Worm (Caenorhabditis elegans) whole organism, early embryonic: ENCODE measurements around the gene R11E3.19.

Experiments used
- B0310.2 ChIP-seq: sonication (generic microtip); optimal IDR thresholded peaks from 2 replicates; lab custom pipeline; 2016; ENCODE audit warnings: mild to moderate bottlenecking, missing genetic modification characterization, missing compliant biosample characterization
- ama-1 ChIP-seq: fragments of 150-350 bp; optimal IDR thresholded peaks from 2 replicates; lab custom pipeline; 2014
- ceh-13 ChIP-seq: fragments of 200-800 bp; sonication (Bioruptor generic); optimal IDR thresholded peaks from 2 replicates; lab custom pipeline; 2018; ENCODE audit warnings: mild to moderate bottlenecking, missing genetic modification characterization, missing compliant biosample characterization
- ceh-36 ChIP-seq: sonication (generic microtip); optimal IDR thresholded peaks from 2 replicates; lab custom pipeline; 2016; ENCODE audit warnings: missing genetic modification characterization, inconsistent platforms, missing compliant biosample characterization
- ets-7 ChIP-seq: sonication (generic microtip); optimal IDR thresholded peaks from 2 replicates; lab custom pipeline; 2016; ENCODE audit warnings: missing genotype, missing genetic modification characterization, missing compliant biosample characterization
- flt-1 ChIP-seq: fragments of 200-800 bp; sonication (Bioruptor generic); IDR thresholded peaks from 2 replicates; pipeline ENCODE4 v1.3.6; 2022; ENCODE audit warnings: missing genetic modification characterization, missing compliant biosample characterization
- hmbx-1 ChIP-seq: sonication (generic microtip); optimal IDR thresholded peaks from 2 replicates; lab custom pipeline; 2016; ENCODE audit warnings: mild to moderate bottlenecking, missing genetic modification characterization, missing compliant biosample characterization
- hmg-4 ChIP-seq: fragments of 200-800 bp; sonication (Bioruptor generic); optimal IDR thresholded peaks from 2 replicates; lab custom pipeline; 2018; ENCODE audit warnings: mild to moderate bottlenecking, missing genetic modification characterization, missing compliant biosample characterization
- sea-1 ChIP-seq: fragments of 200-800 bp; sonication (Bioruptor generic); conservative IDR thresholded peaks from 2 replicates; pipeline ENCODE4 v1.3.6; 2022; ENCODE audit warnings: missing genetic modification characterization, missing compliant biosample characterization
- tbx-11 ChIP-seq: fragments of 200-800 bp; sonication (Bioruptor generic); IDR thresholded peaks from 2 replicates; pipeline ENCODE4 v1.3.6; 2022; ENCODE audit warnings: missing genetic modification characterization, missing compliant biosample characterization
- tbx-37 ChIP-seq: fragments of 200-800 bp; sonication (Bioruptor generic); conservative IDR thresholded peaks from 2 replicates; pipeline ENCODE4 v1.3.6; 2022; ENCODE audit warnings: missing genetic modification reagents, missing genetic modification characterization, missing compliant biosample characterization

- TF ChIP-seq ets-7 (tag; lab: Kevin White, UChicago) = no peak
- TF ChIP-seq flt-1 = no peak
- no peak for TF ChIP-seq ama-1 (lab: Kevin White, UChicago)
- TF ChIP-seq sea-1 (GFP tag; lab: Robert Waterston, UW) = no peak
- TF ChIP-seq hmbx-1 = no peak
- TF ChIP-seq tbx-11 (GFP tag; lab: Robert Waterston, UW) = no peak
- no peak for TF ChIP-seq ceh-13 (GFP tag; lab: Kevin White, UChicago)
- no peak for TF ChIP-seq hmg-4
- no peak for TF ChIP-seq ceh-36 (tag; lab: Kevin White, UChicago)
- TF ChIP-seq tbx-37 (GFP tag; lab: Robert Waterston, UW) = no peak
- TF ChIP-seq B0310.2 (tag; lab: Kevin White, UChicago) = no peak
Measured at ce11 chrIV:4764422-4764821, 11.5 kb downstream of the R11E3.19 start, which contains the start of gene npp-26.
